Fruit fly (Drosophila melanogaster): ENCODE results near the gene CG31142.

- no peak for TF ChIP-seq psq (optimal IDR thresholded peaks at IDR 0.05)
- no peak for TF ChIP-seq Dll (optimal IDR thresholded peaks at IDR 0.05)
- TF ChIP-seq EcR (GFP tag; optimal IDR thresholded peaks at IDR 0.05) = no peak
- no peak for TF ChIP-seq CG8478 (optimal IDR thresholded peaks at IDR 0.05)
Measured at dm6 chr3R:23933430-23933683, 4.3 kb downstream of the CG31142 start, which contains the start of gene RpS19b.
